Worm (Caenorhabditis elegans) whole organism, L1 larva: Measurements from ENCODE around the gene lron-13.

Experiments used
- C04F5.9 ChIP-seq: sonication (generic microtip); optimal IDR thresholded peaks from 2 replicates; lab custom pipeline; 2016; ENCODE audit warnings: missing genetic modification characterization, missing compliant biosample characterization
- C16A3.4 ChIP-seq: fragments of 150-350 bp; optimal IDR thresholded peaks from 2 replicates; lab custom pipeline; 2014; ENCODE audit warnings: missing biosample characterization, missing genetic modification characterization
- F16B12.6 ChIP-seq: fragments of 150-350 bp; optimal IDR thresholded peaks from 2 replicates; lab custom pipeline; 2014; ENCODE audit warnings: missing biosample characterization, missing genetic modification characterization
- aha-1 ChIP-seq: fragments of 150-350 bp; optimal IDR thresholded peaks from 2 replicates; lab custom pipeline; 2014; ENCODE audit warnings: missing biosample characterization, missing genetic modification characterization
- ceh-82 ChIP-seq, 3 experiments: fragments of 150-350 bp in 1 of 3; sonication (generic microtip) in 2 of 3; optimal IDR thresholded peaks; 2 replicates each; lab custom pipeline; 2014 to 2017; ENCODE audit warnings: missing biosample characterization in 3 of 3, missing genetic modification characterization in 3 of 3
- ceh-88 ChIP-seq: fragments of 200-800 bp; sonication (Bioruptor generic); IDR thresholded peaks from 2 replicates; pipeline ENCODE4 v1.3.6; 2022; ENCODE audit warnings: missing genetic modification characterization, missing compliant biosample characterization
- ces-1 ChIP-seq: fragments of 150-350 bp; optimal IDR thresholded peaks from 2 replicates; lab custom pipeline; 2014; ENCODE audit warnings: missing biosample characterization, missing genetic modification reagents, missing genetic modification characterization
- efl-1 ChIP-seq, 4 experiments: fragments of 150-350 bp; optimal IDR thresholded peaks in 3 of 4; peaks in 1 of 4; 1 replicate in 1 of 4; 2 replicates in 3 of 4; lab custom pipeline; 2014; ENCODE audit warnings: missing biosample characterization in 2 of 4, missing genetic modification characterization in 2 of 4, missing genetic modification reagents in 2 of 4
- efl-3 ChIP-seq: fragments of 200-800 bp; sonication (Bioruptor generic); optimal IDR thresholded peaks from 2 replicates; lab custom pipeline; 2018; ENCODE audit warnings: mild to moderate bottlenecking, missing genetic modification characterization, missing compliant biosample characterization
- elt-2 ChIP-seq: sonication (generic microtip); optimal IDR thresholded peaks from 2 replicates; lab custom pipeline; 2016; ENCODE audit warnings: missing genetic modification characterization, mild to moderate bottlenecking, inconsistent platforms, missing compliant biosample characterization, missing genetic modification reagents
- fkh-10 ChIP-seq: sonication (generic microtip); optimal IDR thresholded peaks from 2 replicates; lab custom pipeline; 2017; ENCODE audit warnings: missing biosample characterization, missing genetic modification reagents, missing genetic modification characterization
- fkh-8 ChIP-seq: sonication (generic microtip); optimal IDR thresholded peaks from 2 replicates; lab custom pipeline; 2016; ENCODE audit warnings: mild to moderate bottlenecking, missing genetic modification characterization, missing compliant biosample characterization
- grh-1 ChIP-seq: fragments of 200-800 bp; sonication (Bioruptor generic); IDR thresholded peaks from 2 replicates; pipeline ENCODE4 v1.3.6; 2022; ENCODE audit warnings: missing genetic modification reagents, missing genetic modification characterization, missing compliant biosample characterization
- lin-14 ChIP-seq: fragments of 200-800 bp; sonication (Bioruptor generic); optimal IDR thresholded peaks from 2 replicates; lab custom pipeline; 2018; ENCODE audit warnings: mild to moderate bottlenecking, missing genetic modification characterization, moderate library complexity, missing compliant biosample characterization
- lin-35 ChIP-seq, 2 experiments: fragments of 150-350 bp; optimal IDR thresholded peaks; 2 replicates each; lab custom pipeline; 2014; ENCODE audit warnings: missing biosample characterization in 2 of 2, missing genetic modification characterization in 2 of 2, missing genetic modification reagents in 2 of 2
- lin-39 ChIP-seq: fragments of 150-350 bp; optimal IDR thresholded peaks from 2 replicates; lab custom pipeline; 2014; ENCODE audit warnings: missing biosample characterization, missing genetic modification reagents, missing genetic modification characterization
- mdl-1 ChIP-seq, 2 experiments: fragments of 150-350 bp; optimal IDR thresholded peaks; 2 replicates each; lab custom pipeline; 2014 to 2017; ENCODE audit warnings: missing biosample characterization in 2 of 2, missing genetic modification characterization in 2 of 2, inconsistent platforms in 1 of 2
- mep-1 ChIP-seq: fragments of 150-350 bp; optimal IDR thresholded peaks from 2 replicates; lab custom pipeline; 2014; ENCODE audit warnings: missing biosample characterization, missing genetic modification characterization
- nhr-12 ChIP-seq: sonication (generic microtip); optimal IDR thresholded peaks from 2 replicates; lab custom pipeline; 2017; ENCODE audit warnings: missing biosample characterization, missing genetic modification characterization
- nhr-28 ChIP-seq: fragments of 150-350 bp; optimal IDR thresholded peaks from 2 replicates; lab custom pipeline; 2014; ENCODE audit warnings: missing biosample characterization, missing genetic modification characterization
- nhr-71 ChIP-seq: sonication (generic microtip); optimal IDR thresholded peaks from 2 replicates; lab custom pipeline; 2016; ENCODE audit warnings: mild to moderate bottlenecking, missing genetic modification characterization, moderate library complexity, missing compliant biosample characterization
- nhr-76 ChIP-seq: sonication (generic microtip); optimal IDR thresholded peaks from 2 replicates; lab custom pipeline; 2017; ENCODE audit warnings: missing biosample characterization, missing genetic modification characterization
- nhr-90 ChIP-seq: sonication (generic microtip); optimal IDR thresholded peaks from 2 replicates; lab custom pipeline; 2016; ENCODE audit warnings: mild to moderate bottlenecking, missing genetic modification characterization, missing compliant biosample characterization; ENCODE audit not compliant: poor library complexity
- pax-3 ChIP-seq: fragments of 200-800 bp; sonication (Bioruptor generic); optimal IDR thresholded peaks from 2 replicates; lab custom pipeline; 2018; ENCODE audit warnings: mild to moderate bottlenecking, missing genetic modification characterization, moderate library complexity, missing compliant biosample characterization
- rnt-1 ChIP-seq: sonication (generic microtip); optimal IDR thresholded peaks from 2 replicates; lab custom pipeline; 2016; ENCODE audit warnings: mild to moderate bottlenecking, missing genetic modification characterization, moderate library complexity, missing compliant biosample characterization
- sptf-1 ChIP-seq: fragments of 150-350 bp; optimal IDR thresholded peaks from 2 replicates; lab custom pipeline; 2014; ENCODE audit warnings: missing biosample characterization, missing genetic modification characterization
- swsn-7 ChIP-seq: sonication (generic microtip); optimal IDR thresholded peaks from 2 replicates; lab custom pipeline; 2016; ENCODE audit warnings: missing genetic modification characterization, missing compliant biosample characterization
- tbx-2 ChIP-seq: sonication (generic microtip); optimal IDR thresholded peaks from 2 replicates; lab custom pipeline; 2016; ENCODE audit warnings: missing genetic modification characterization, missing compliant biosample characterization
- unc-86 ChIP-seq: sonication (generic microtip); optimal IDR thresholded peaks from 2 replicates; lab custom pipeline; 2016; ENCODE audit warnings: missing genetic modification characterization, missing compliant biosample characterization
- unc-98 ChIP-seq: fragments of 200-800 bp; sonication (Bioruptor generic); IDR thresholded peaks from 2 replicates; pipeline ENCODE4 v1.3.6; 2022; ENCODE audit warnings: missing genetic modification characterization, missing compliant biosample characterization
- vab-15 ChIP-seq: sonication (generic microtip); optimal IDR thresholded peaks from 2 replicates; lab custom pipeline; 2017; ENCODE audit warnings: missing genotype, mild to moderate bottlenecking, missing genetic modification characterization, missing compliant biosample characterization
- zag-1 ChIP-seq: fragments of 150-350 bp; optimal IDR thresholded peaks from 2 replicates; lab custom pipeline; 2014; ENCODE audit warnings: missing biosample characterization, missing genetic modification characterization
- zip-4 ChIP-seq: fragments of 200-800 bp; sonication (Bioruptor generic); optimal IDR thresholded peaks from 2 replicates; lab custom pipeline; 2018; ENCODE audit warnings: mild to moderate bottlenecking, missing genetic modification characterization, moderate library complexity, missing compliant biosample characterization
- ztf-11 ChIP-seq, 2 experiments: sonication (generic microtip); optimal IDR thresholded peaks; 2 replicates each; lab custom pipeline; 2016 to 2017; ENCODE audit warnings: missing genetic modification characterization in 2 of 2, missing biosample characterization in 1 of 2, missing compliant biosample characterization in 1 of 2

The lron-13 gene

DNA sequence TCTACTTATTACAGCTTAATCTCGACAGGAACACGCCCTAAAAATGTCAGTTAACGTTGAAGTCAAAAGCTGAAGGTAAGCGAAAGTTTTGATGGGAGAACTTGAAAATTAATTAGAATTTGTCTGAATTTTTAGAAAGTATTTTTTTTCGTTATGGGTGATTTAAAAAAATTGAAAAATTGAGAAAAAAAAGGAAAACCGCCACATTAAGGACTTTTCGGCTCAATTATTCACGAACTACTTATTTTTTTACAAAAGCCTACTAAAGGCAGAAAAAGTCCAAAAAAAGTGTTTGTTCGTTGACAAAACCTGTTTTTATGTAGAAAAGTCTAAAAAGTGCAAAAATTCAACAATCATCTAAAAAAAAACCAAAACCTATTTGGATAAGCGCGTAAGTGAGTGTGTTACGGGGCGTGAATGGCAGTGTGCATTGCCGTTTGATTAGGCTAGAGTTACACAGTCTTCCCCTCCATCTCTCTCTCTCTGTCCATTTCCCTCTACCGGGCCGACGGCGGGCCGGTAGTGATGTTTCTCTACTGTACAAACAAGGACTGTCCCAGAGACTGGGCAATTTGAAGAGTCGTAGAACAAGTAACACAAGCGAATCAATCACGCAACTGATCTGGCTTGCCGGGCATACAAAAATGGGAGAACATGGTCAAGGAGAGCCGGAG, at the start of gene lron-13:
Gene lron-13, plus strand, starts transcription at position 15 of the 674 bp plus-strand sequence.
- TF ChIP-seq F16B12.6 (tag; lab: Kevin White, UChicago) = no peak
- no peak for TF ChIP-seq C16A3.4 (tag; lab: Kevin White, UChicago)
- peak in 1 of 2 experiments; percentile 31 for TF ChIP-seq lin-35 (GFP tag; optimal IDR thresholded peaks at IDR 0.05; lab: Kevin White, UChicago)
- no peak for TF ChIP-seq efl-1 (optimal IDR thresholded peaks at IDR 0.05; lab: Kevin White, UChicago)
- TF ChIP-seq efl-1 (GFP tag; optimal IDR thresholded peaks at IDR 0.05 in 1 of 2; lab: Kevin White, UChicago) = peak in 1 of 2 experiments; percentile 88
- peak; percentile 0 for TF ChIP-seq nhr-90 (tag; lab: Kevin White, UChicago)

DNA sequence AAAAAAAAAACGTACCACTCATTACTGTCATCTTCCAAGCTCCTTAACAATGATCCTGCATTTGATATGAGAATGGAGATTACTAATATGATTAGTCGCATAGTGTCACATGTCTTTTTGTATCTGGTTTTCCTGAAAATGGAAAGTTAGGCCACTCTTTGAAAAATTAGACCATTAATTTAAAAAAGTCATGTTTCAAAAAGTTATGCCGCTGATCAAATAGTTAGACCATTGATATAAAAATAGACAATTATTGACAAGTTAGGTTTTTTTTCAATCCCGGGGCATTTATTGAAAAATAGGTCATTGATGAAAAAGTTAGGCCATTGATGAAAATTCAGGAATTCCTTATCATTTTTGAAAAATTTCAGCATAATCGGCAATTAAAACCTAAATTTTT, 43.2 kb upstream of the lron-13 start, which contains the start of gene acc-4:
Gene acc-4, minus strand, starts transcription at position 101 of the 400 bp plus-strand sequence.
- no peak for TF ChIP-seq grh-1
- no peak for TF ChIP-seq sptf-1
- TF ChIP-seq zag-1 (tag; lab: Kevin White, UChicago) = no peak
- TF ChIP-seq mdl-1 (tag; optimal IDR thresholded peaks at IDR 0.05; lab: Kevin White, UChicago) = no peak

DNA sequence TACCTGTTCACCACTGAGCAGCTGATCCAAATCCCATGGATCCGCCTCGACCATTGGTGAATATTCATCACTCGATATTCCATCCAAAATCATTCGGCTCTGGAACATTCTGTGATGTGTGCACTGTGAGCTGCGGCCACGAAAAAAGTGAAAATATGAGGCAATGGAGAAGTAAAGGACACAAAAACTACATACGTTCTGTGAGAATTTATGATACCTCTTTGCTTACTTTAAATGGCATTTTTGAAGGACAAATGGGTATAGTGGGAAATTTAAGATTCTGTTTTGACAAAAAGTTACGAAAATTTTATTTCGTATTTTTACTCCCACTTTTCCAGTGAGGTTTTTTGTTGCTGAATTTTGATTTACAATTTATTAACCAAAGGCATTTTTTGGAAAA, 34.9 kb upstream of the lron-13 start, which contains the start of gene twk-40:
Gene twk-40, minus strand, starts transcription at position 101 of the 400 bp plus-strand sequence.
- no peak for TF ChIP-seq ceh-82 (tag; optimal IDR thresholded peaks at IDR 0.05; lab: Kevin White, UChicago)
- no peak for TF ChIP-seq aha-1 (tag; lab: Kevin White, UChicago)
- TF ChIP-seq elt-2 = no peak
- no peak for TF ChIP-seq zip-4 (GFP tag; lab: Kevin White, UChicago)
- TF ChIP-seq ztf-11 (tag; optimal IDR thresholded peaks at IDR 0.05; lab: Kevin White, UChicago) = no peak
- no peak for TF ChIP-seq nhr-71 (tag; lab: Kevin White, UChicago)
- no peak for TF ChIP-seq ceh-88
- TF ChIP-seq mep-1 (tag; lab: Kevin White, UChicago) = no peak
- TF ChIP-seq nhr-28 = no peak
- no peak for TF ChIP-seq F16B12.6 (tag; lab: Kevin White, UChicago)
- no peak for TF ChIP-seq tbx-2
- no peak for TF ChIP-seq C04F5.9 (tag; lab: Kevin White, UChicago)
- no peak for TF ChIP-seq ces-1 (GFP tag; lab: Kevin White, UChicago)
- TF ChIP-seq vab-15 = no peak
- no peak for TF ChIP-seq nhr-76 (tag; lab: Kevin White, UChicago)
- no peak for TF ChIP-seq lin-39
- no peak for TF ChIP-seq unc-98
- no peak for TF ChIP-seq fkh-10 (GFP tag; lab: Kevin White, UChicago)
- TF ChIP-seq, all 84 proteins: peak for 0

DNA sequence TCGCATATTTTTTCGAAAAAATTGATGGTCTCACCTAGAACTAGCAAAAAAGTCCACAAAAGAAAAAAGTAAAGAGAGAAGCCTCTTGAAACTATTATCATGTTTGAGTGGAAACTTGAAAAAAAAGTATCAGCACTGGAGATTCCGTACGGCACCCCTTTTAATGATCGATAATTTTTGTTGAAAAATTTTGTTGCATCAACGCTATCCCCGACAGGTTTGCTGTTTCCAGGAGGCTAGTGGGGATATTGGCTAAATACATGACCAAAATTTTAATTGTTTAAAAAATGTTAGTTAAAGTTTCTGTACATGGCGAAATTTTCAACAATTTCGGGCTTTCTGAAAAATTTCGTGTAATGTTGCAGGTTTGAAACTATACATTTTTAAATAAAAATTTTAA, 31.7 kb upstream of the lron-13 start, which contains the start of gene T28A8.2:
Gene T28A8.2, minus strand, starts transcription at position 101 of the 400 bp plus-strand sequence.
- TF ChIP-seq elt-2 = no peak
- no peak for TF ChIP-seq swsn-7 (tag; lab: Kevin White, UChicago)
- TF ChIP-seq unc-86 (tag; lab: Kevin White, UChicago) = no peak
- TF ChIP-seq efl-3 (GFP tag; lab: Kevin White, UChicago) = no peak
- TF ChIP-seq tbx-2 = no peak
- no peak for TF ChIP-seq fkh-8 (tag; lab: Kevin White, UChicago)
- no peak for TF ChIP-seq pax-3 (tag; lab: Kevin White, UChicago)
- TF ChIP-seq rnt-1 (tag; lab: Kevin White, UChicago) = no peak
- no peak for TF ChIP-seq lin-14 (GFP tag; lab: Kevin White, UChicago)
- no peak for TF ChIP-seq nhr-12 (tag; lab: Kevin White, UChicago)
- no peak for TF ChIP-seq F16B12.6 (tag; lab: Kevin White, UChicago)
- no peak for TF ChIP-seq ces-1 (GFP tag; lab: Kevin White, UChicago)
- no peak for TF ChIP-seq unc-98
